Worm (Caenorhabditis elegans) whole organism, L4 larva: ENCODE measurements around the gene damt-1.

ENCODE experiments used
- jun-1 ChIP-seq: fragments of 150-350 bp; optimal IDR thresholded peaks from 2 replicates; lab custom pipeline; 2014; ENCODE audit warnings: missing biosample characterization, missing genetic modification reagents, missing genetic modification characterization
- ztf-11 ChIP-seq: fragments of 150-350 bp; optimal IDR thresholded peaks from 2 replicates; lab custom pipeline; 2014; ENCODE audit warnings: missing biosample characterization, missing genetic modification characterization

DNA sequence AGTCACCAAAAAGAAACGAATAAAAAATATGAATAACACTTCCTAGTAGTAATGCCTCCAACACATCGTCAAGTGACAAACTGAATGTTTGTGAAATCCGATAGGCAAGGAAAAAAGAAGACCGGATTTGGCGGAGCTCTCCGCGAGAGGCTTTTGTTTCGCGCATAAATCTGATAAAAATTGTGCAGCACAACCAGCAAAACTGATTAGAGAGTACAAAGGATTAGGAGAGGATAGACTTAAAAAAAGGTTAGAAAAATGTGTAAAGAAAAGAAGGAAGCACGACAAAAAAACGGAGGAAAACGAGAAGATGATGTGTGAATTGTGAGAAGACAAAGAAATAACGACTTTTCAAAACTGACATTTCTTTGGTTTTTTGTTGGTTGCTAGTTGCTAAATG, 7.8 kb downstream of the damt-1 start, which contains the start of gene rab-3:
- TF ChIP-seq ztf-11 (tag; lab: Kevin White, UChicago) (no peak), jun-1 (tag; lab: Kevin White, UChicago) (no peak)
